Fruit fly (Drosophila melanogaster) whole organism, embryonic: ENCODE data around the gene Lcp65Ag3.

Experiments
- Atf6 ChIP-seq: fragments of 200-800 bp; sonication (Bioruptor generic); IDR thresholded peaks from 2 replicates; pipeline ENCODE4 v1.3.6; 2022; ENCODE audit warnings: missing biosample characterization, missing genetic modification characterization
- Awh ChIP-seq: fragments of 200-800 bp; sonication (Bioruptor generic); IDR thresholded peaks from 2 replicates; pipeline ENCODE4, ENCODE4 v1.3.6; 2022; ENCODE audit warnings: missing biosample characterization, missing genetic modification characterization
- CG12236 ChIP-seq: fragments of 200-800 bp; sonication (Bioruptor generic); optimal IDR thresholded peaks from 2 replicates; lab custom pipeline; 2016; ENCODE audit warnings: missing biosample characterization, missing genetic modification characterization
- CG12299 ChIP-seq: fragments of 200-800 bp; sonication (Bioruptor generic); optimal IDR thresholded peaks from 2 replicates; lab custom pipeline; 2018; ENCODE audit warnings: missing biosample characterization, mild to moderate bottlenecking, missing genetic modification characterization
- CG1233 ChIP-seq: fragments of 200-800 bp; sonication (Bioruptor generic); optimal IDR thresholded peaks from 4 replicates; lab custom pipeline; 2018; ENCODE audit warnings: missing biosample characterization, mild to moderate bottlenecking, missing genetic modification characterization
- CG12391 ChIP-seq: fragments of 200-800 bp; sonication (Bioruptor generic); optimal IDR thresholded peaks from 3 replicates; lab custom pipeline; 2018; ENCODE audit warnings: missing biosample characterization, mild to moderate bottlenecking, missing genetic modification characterization, moderate library complexity
- CG12744 ChIP-seq: fragments of 200-800 bp; sonication (Bioruptor generic); optimal IDR thresholded peaks from 2 replicates; lab custom pipeline; 2016; ENCODE audit warnings: missing biosample characterization, missing genetic modification characterization
- CG14667 ChIP-seq: fragments of 200-800 bp; sonication (Bioruptor generic); IDR thresholded peaks from 2 replicates; pipeline ENCODE4 v1.3.6; 2022; ENCODE audit warnings: missing biosample characterization, missing genetic modification characterization
- CG14860 ChIP-seq: fragments of 200-800 bp; sonication (Bioruptor generic); IDR thresholded peaks from 3 replicates; pipeline ENCODE4 v1.3.6; 2022; ENCODE audit warnings: missing biosample characterization, missing genetic modification characterization; ENCODE audit not compliant: partially characterized antibody
- CG2199 ChIP-seq: fragments of 200-800 bp; sonication (Bioruptor generic); IDR thresholded peaks from 3 replicates; pipeline ENCODE4 v1.3.6; 2022; ENCODE audit warnings: missing biosample characterization, missing genetic modification characterization
- CG3065 ChIP-seq: fragments of 200-800 bp; sonication (Bioruptor generic); optimal IDR thresholded peaks from 2 replicates; lab custom pipeline; 2016; ENCODE audit warnings: missing biosample characterization, missing genetic modification characterization
- CG31365 ChIP-seq: fragments of 200-800 bp; sonication (Bioruptor generic); optimal IDR thresholded peaks from 2 replicates; lab custom pipeline; 2018; ENCODE audit warnings: missing biosample characterization, mild to moderate bottlenecking, missing genetic modification characterization
- CG33213 ChIP-seq: fragments of 200-800 bp; sonication (Bioruptor generic); optimal IDR thresholded peaks from 3 replicates; lab custom pipeline; 2016; ENCODE audit warnings: missing biosample characterization, missing genetic modification characterization
- CG3726 ChIP-seq: fragments of 200-800 bp; sonication (Bioruptor generic); IDR thresholded peaks from 3 replicates; pipeline ENCODE4, ENCODE4 v1.3.6; 2022; ENCODE audit warnings: missing biosample characterization, missing genetic modification characterization
- CG8290 ChIP-seq, 3 experiments: fragments of 200-800 bp; sonication (Bioruptor generic); optimal IDR thresholded peaks; 2 replicates each; lab custom pipeline; 2016 to 2019; ENCODE audit warnings: missing biosample characterization in 3 of 3, missing genetic modification characterization in 3 of 3, mild to moderate bottlenecking in 2 of 3, moderate library complexity in 1 of 3
- CkIIα-i1 ChIP-seq: fragments of 200-800 bp; sonication (Bioruptor generic); IDR thresholded peaks from 2 replicates; pipeline ENCODE4 v1.3.6; 2022; ENCODE audit warnings: missing biosample characterization, missing genetic modification characterization
- Dll ChIP-seq: fragments of 200-800 bp; sonication (Bioruptor generic); IDR thresholded peaks from 4 replicates; pipeline ENCODE4 v1.3.6; 2022; ENCODE audit warnings: missing biosample characterization, missing genetic modification characterization; ENCODE audit not compliant: partially characterized antibody
- Eip74EF ChIP-seq, 2 experiments: fragments of 200-800 bp in 1 of 2; fragments of >200 bp in 1 of 2; sonication (Bioruptor generic) in 1 of 2; optimal IDR thresholded peaks; 2 replicates each; lab custom pipeline; 2017 to 2019; ENCODE audit warnings: missing biosample characterization in 2 of 2, missing genetic modification characterization in 2 of 2, mild to moderate bottlenecking in 1 of 2, moderate library complexity in 1 of 2
- Ets65A ChIP-seq: fragments of 200-800 bp; sonication (Bioruptor generic); peaks from one replicate; lab custom pipeline; 2016; ENCODE audit warnings: missing biosample characterization, missing genetic modification characterization
- Ets97D ChIP-seq: fragments of 200-800 bp; sonication (Bioruptor generic); optimal IDR thresholded peaks from 3 replicates; lab custom pipeline; 2016; ENCODE audit warnings: missing biosample characterization, missing genetic modification characterization
- Gsc ChIP-seq: fragments of 200-800 bp; sonication (Bioruptor generic); IDR thresholded peaks from 2 replicates; pipeline ENCODE4 v1.3.6; 2022; ENCODE audit warnings: missing biosample characterization, missing genetic modification characterization
- HLH4C ChIP-seq: fragments of 200-800 bp; sonication (Bioruptor generic); IDR thresholded peaks from 3 replicates; pipeline ENCODE4 v1.3.6; 2022; ENCODE audit warnings: missing biosample characterization, missing genetic modification characterization; ENCODE audit not compliant: partially characterized antibody
- Hmx ChIP-seq: fragments of 200-800 bp; sonication (Bioruptor generic); optimal IDR thresholded peaks from 2 replicates; lab custom pipeline; 2016; ENCODE audit warnings: missing biosample characterization, missing genetic modification characterization
- Hr3 ChIP-seq: fragments of 200-800 bp; sonication (Bioruptor generic); optimal IDR thresholded peaks from 3 replicates; lab custom pipeline; 2016; ENCODE audit warnings: missing biosample characterization, missing genetic modification characterization
- Jarid2 ChIP-seq: fragments of 200-800 bp; sonication (Bioruptor generic); optimal IDR thresholded peaks from 3 replicates; lab custom pipeline; 2017; ENCODE audit warnings: mild to moderate bottlenecking, missing biosample characterization, missing genetic modification reagents, missing genetic modification characterization
- Lim3 ChIP-seq: fragments of 200-800 bp; sonication (Bioruptor generic); IDR thresholded peaks from 2 replicates; pipeline ENCODE4 v1.3.6; 2022; ENCODE audit warnings: missing biosample characterization, missing genetic modification characterization
- MESR4 ChIP-seq: fragments of 200-800 bp; sonication (Bioruptor generic); optimal IDR thresholded peaks from 2 replicates; lab custom pipeline; 2018; ENCODE audit warnings: missing biosample characterization, mild to moderate bottlenecking, missing genetic modification characterization, moderate library complexity
- Mad ChIP-seq: fragments of 200-800 bp; sonication (Bioruptor generic); optimal IDR thresholded peaks from 2 replicates; lab custom pipeline; 2016; ENCODE audit warnings: missing biosample characterization, missing genetic modification characterization
- NFAT ChIP-seq: fragments of 200-800 bp; sonication (Bioruptor generic); IDR thresholded peaks from 2 replicates; pipeline ENCODE4 v1.3.6; 2022; ENCODE audit warnings: missing biosample characterization, missing genetic modification characterization
- Oaz ChIP-seq: fragments of 200-800 bp; sonication (Bioruptor generic); IDR thresholded peaks from 2 replicates; pipeline ENCODE4 v1.3.6; 2022; ENCODE audit warnings: missing biosample characterization, missing genetic modification characterization
- Optix ChIP-seq: fragments of 200-800 bp; sonication (Bioruptor generic); IDR thresholded peaks from 3 replicates; pipeline ENCODE4 v1.3.6; 2022; ENCODE audit warnings: missing biosample characterization, missing genetic modification characterization
- Side ChIP-seq: fragments of 200-800 bp; sonication (Bioruptor generic); optimal IDR thresholded peaks from 2 replicates; lab custom pipeline; 2016; ENCODE audit warnings: missing biosample characterization, missing genetic modification characterization
- chif ChIP-seq, 2 experiments: fragments of 200-800 bp; sonication (Bioruptor generic); optimal IDR thresholded peaks; 3 replicates each; lab custom pipeline; 2016; ENCODE audit warnings: missing biosample characterization in 2 of 2, missing genetic modification characterization in 2 of 2
- chn ChIP-seq: fragments of 200-800 bp; sonication (Bioruptor generic); optimal IDR thresholded peaks from 2 replicates; lab custom pipeline; 2016; ENCODE audit warnings: missing biosample characterization, missing genetic modification characterization
- corto ChIP-seq: fragments of 200-800 bp; sonication (Bioruptor generic); optimal IDR thresholded peaks from 2 replicates; lab custom pipeline; 2016; ENCODE audit warnings: missing biosample characterization, mild to moderate bottlenecking, missing genetic modification characterization, moderate library complexity
- dmrt99B ChIP-seq: fragments of 200-800 bp; sonication (Bioruptor generic); optimal IDR thresholded peaks from 2 replicates; lab custom pipeline; 2018; ENCODE audit warnings: missing biosample characterization, mild to moderate bottlenecking, missing genetic modification characterization, moderate library complexity
- ewg ChIP-seq: fragments of 200-800 bp; sonication (Bioruptor generic); optimal IDR thresholded peaks from 3 replicates; lab custom pipeline; 2017; ENCODE audit warnings: mild to moderate bottlenecking, missing biosample characterization, missing genetic modification reagents, missing genetic modification characterization
- her ChIP-seq: fragments of 200-800 bp; sonication (Bioruptor generic); optimal IDR thresholded peaks from 2 replicates; lab custom pipeline; 2016; ENCODE audit warnings: missing biosample characterization, missing genetic modification characterization
- kah ChIP-seq: fragments of 200-800 bp; sonication (Bioruptor generic); optimal IDR thresholded peaks from 2 replicates; lab custom pipeline; 2018; ENCODE audit warnings: missing biosample characterization, mild to moderate bottlenecking, missing genetic modification characterization
- knrl ChIP-seq: fragments of 200-800 bp; sonication (Bioruptor generic); IDR thresholded peaks from 3 replicates; pipeline ENCODE4 v1.3.6; 2022; ENCODE audit warnings: missing biosample characterization, missing genetic modification characterization; ENCODE audit not compliant: partially characterized antibody
- lilli ChIP-seq: fragments of 200-800 bp; sonication (Bioruptor generic); optimal IDR thresholded peaks from 3 replicates; lab custom pipeline; 2016; ENCODE audit warnings: missing biosample characterization, missing genetic modification characterization
- onecut ChIP-seq: fragments of 200-800 bp; sonication (Bioruptor generic); IDR thresholded peaks from 2 replicates; pipeline ENCODE4 v1.3.6; 2022; ENCODE audit warnings: missing biosample characterization, missing genetic modification characterization
- phol ChIP-seq: fragments of 200-800 bp; sonication (Bioruptor generic); optimal IDR thresholded peaks from 3 replicates; lab custom pipeline; 2018; ENCODE audit warnings: missing biosample characterization, mild to moderate bottlenecking, missing genetic modification characterization, moderate library complexity
- pnt ChIP-seq: fragments of 200-800 bp; sonication (Bioruptor generic); optimal IDR thresholded peaks from 3 replicates; lab custom pipeline; 2016; ENCODE audit warnings: missing biosample characterization, missing genetic modification characterization
- repo ChIP-seq: fragments of 200-800 bp; sonication (Bioruptor generic); optimal IDR thresholded peaks from 2 replicates; lab custom pipeline; 2016; ENCODE audit warnings: missing biosample characterization, missing genetic modification characterization
- sima ChIP-seq: fragments of 200-800 bp; sonication (Bioruptor generic); optimal IDR thresholded peaks from 2 replicates; lab custom pipeline; 2016; ENCODE audit warnings: missing biosample characterization, missing genetic modification characterization
- sr ChIP-seq: fragments of 200-800 bp; sonication (Bioruptor generic); IDR thresholded peaks from 3 replicates; pipeline ENCODE4 v1.3.6; 2022; ENCODE audit warnings: missing biosample characterization, missing genetic modification characterization
- stc ChIP-seq: fragments of 200-800 bp; sonication (Bioruptor generic); IDR thresholded peaks from 2 replicates; pipeline ENCODE4 v1.3.6; 2022; ENCODE audit warnings: missing biosample characterization, missing genetic modification characterization
- tin ChIP-seq: fragments of 200-800 bp; sonication (Bioruptor generic); optimal IDR thresholded peaks from 3 replicates; lab custom pipeline; 2016; ENCODE audit warnings: missing biosample characterization, missing genetic modification characterization
- vfl ChIP-seq: fragments of 200-800 bp; sonication (Bioruptor generic); optimal IDR thresholded peaks from 2 replicates; lab custom pipeline; 2016; ENCODE audit warnings: missing biosample characterization, missing genetic modification characterization
- zfh2 ChIP-seq: fragments of 200-800 bp; sonication (Bioruptor generic); optimal IDR thresholded peaks from 2 replicates; lab custom pipeline; 2016; ENCODE audit warnings: missing biosample characterization, missing genetic modification characterization

The Lcp65Ag3 gene

DNA sequence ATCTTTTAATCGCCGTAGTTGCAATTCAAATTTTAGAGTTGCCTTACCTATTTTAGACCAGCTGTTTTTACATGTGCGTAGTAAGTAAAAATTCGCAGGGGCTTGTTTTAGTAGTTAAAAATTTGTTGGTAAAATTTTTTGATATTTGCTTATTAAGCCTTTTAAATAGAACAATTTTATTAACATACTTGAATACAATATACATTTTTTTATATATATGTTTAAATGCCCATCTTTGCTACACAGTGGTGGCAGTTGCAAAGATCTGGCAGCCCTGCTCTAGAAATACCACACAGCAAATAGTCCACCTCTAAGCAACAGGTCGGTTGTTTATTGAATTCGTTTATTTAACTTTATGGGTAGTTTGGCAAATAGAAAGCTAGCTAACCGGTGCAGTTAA, 36.1 kb downstream of the Lcp65Ag3 start, which contains the start of the genes CG10467 and loj (continued):
- peak; percentile 84 for TF ChIP-seq CkIIα-i1
- peak; percentile 97 for TF ChIP-seq CG14667 (GFP tag; lab: Robert Waterston, UW)
- peak; percentile 90 for TF ChIP-seq ewg (GFP tag; lab: Kevin White, UChicago)
- peak; percentile 93 for TF ChIP-seq dmrt99B (tag; lab: Kevin White, UChicago)
- peak; percentile 66 for TF ChIP-seq CG12744 (GFP tag; lab: Kevin White, UChicago)
- peak; percentile 88 for TF ChIP-seq Optix (GFP tag; lab: Robert Waterston, UW)
- peak; percentile 91 for TF ChIP-seq Oaz
- TF ChIP-seq chn (GFP tag; lab: Kevin White, UChicago): peak; percentile 91
- peak; percentile 90 for TF ChIP-seq CG3065 (GFP tag; lab: Kevin White, UChicago)
- TF ChIP-seq HLH4C: peak; percentile 59
- TF ChIP-seq Mad (GFP tag; lab: Kevin White, UChicago): peak; percentile 91
- peak; percentile 98 for TF ChIP-seq Hr3 (GFP tag; lab: Kevin White, UChicago)
- peak; percentile 61; the same call in 2 of the 3 replicates for TF ChIP-seq CG14860 (GFP tag; lab: Robert Waterston, UW)
- TF ChIP-seq NFAT (GFP tag; lab: Robert Waterston, UW): peak; percentile 97
- no peak for TF ChIP-seq MESR4 (GFP tag; lab: Kevin White, UChicago)
- peak; percentile 93 for TF ChIP-seq Atf6 (GFP tag; lab: Robert Waterston, UW)
- peak; percentile 67 for TF ChIP-seq Jarid2 (GFP tag; lab: Kevin White, UChicago)
- peak; percentile 93 for TF ChIP-seq CG1233 (GFP tag; lab: Kevin White, UChicago)
- peak; percentile 87 for TF ChIP-seq zfh2
- TF ChIP-seq knrl (GFP tag; lab: Robert Waterston, UW): peak; percentile 86
- peak; percentile 98 for TF ChIP-seq phol (tag; lab: Kevin White, UChicago)
- TF ChIP-seq CG12236: peak; percentile 41
- TF ChIP-seq onecut (GFP tag; lab: Robert Waterston, UW): peak; percentile 82
- TF ChIP-seq Hmx: peak; percentile 73
- peak; percentile 90 for TF ChIP-seq CG8290 (GFP tag; optimal IDR thresholded peaks at IDR 0.05; lab: Kevin White, UChicago)
- TF ChIP-seq CG8290 (tag; optimal IDR thresholded peaks at IDR 0.05; lab: Kevin White, UChicago): peak in 1 of 2 experiments; percentile 67
- peak; percentile 63; the same call in 1 of the 3 replicates for TF ChIP-seq sr (GFP tag; lab: Robert Waterston, UW)
- TF ChIP-seq Eip74EF (GFP tag; optimal IDR thresholded peaks at IDR 0.05; lab: Kevin White, UChicago): peak in 1 of 2 experiments; percentile 78
- TF ChIP-seq CG31365: no peak
- TF ChIP-seq her (GFP tag; lab: Kevin White, UChicago): peak; percentile 45
- TF ChIP-seq Dll (GFP tag; lab: Robert Waterston, UW): peak; percentile 84
- TF ChIP-seq lilli (GFP tag; lab: Kevin White, UChicago): peak; percentile 95
- TF ChIP-seq vfl (GFP tag; lab: Kevin White, UChicago): peak; percentile 86
- TF ChIP-seq kah (GFP tag; lab: Kevin White, UChicago): peak; percentile 81
- peak; percentile 97 for TF ChIP-seq CG12391 (tag; lab: Kevin White, UChicago)
- peak; percentile 91 for TF ChIP-seq Awh (GFP tag; lab: Robert Waterston, UW)
- TF ChIP-seq Ets65A: peak; percentile 100
- TF ChIP-seq repo (GFP tag; lab: Kevin White, UChicago): peak; percentile 34
- peak; percentile 86; the same call in 1 of the 2 replicates for TF ChIP-seq Lim3
- peak; percentile 95 for TF ChIP-seq Gsc (GFP tag; lab: Robert Waterston, UW)
- TF ChIP-seq pnt (GFP tag; lab: Kevin White, UChicago): peak; percentile 82
- peak; percentile 94 for TF ChIP-seq CG2199 (GFP tag; lab: Robert Waterston, UW)
- peak; percentile 81 for TF ChIP-seq CG12299 (tag; lab: Kevin White, UChicago)
- no peak for TF ChIP-seq corto (GFP tag; lab: Kevin White, UChicago)
- peak; percentile 91 for TF ChIP-seq stc (GFP tag; lab: Robert Waterston, UW)
- TF ChIP-seq Ets97D: peak; percentile 65
- TF ChIP-seq CG3726 (GFP tag; lab: Robert Waterston, UW): peak; percentile 95; the same call in 2 of the 3 replicates
- TF ChIP-seq chif (GFP tag; optimal IDR thresholded peaks at IDR 0.05; lab: Kevin White, UChicago): peak; percentile 78 to 88
- TF ChIP-seq CG33213 (GFP tag; lab: Kevin White, UChicago): peak; percentile 59
- TF ChIP-seq Side (GFP tag; lab: Kevin White, UChicago): peak; percentile 56
- TF ChIP-seq tin (GFP tag; lab: Kevin White, UChicago): peak; percentile 97
- no peak for TF ChIP-seq sima (GFP tag; lab: Kevin White, UChicago)
